Worm (Caenorhabditis elegans) whole organism, L4 larva: Measurements from ENCODE around the gene lgmn-1.
A peak's percentile ranks its signal among the peaks of the same experiment; 100 is the strongest.

ENCODE experiments used
- F10B5.3 ChIP-seq: sonication (generic microtip); optimal IDR thresholded peaks from 2 replicates; lab custom pipeline; 2016; ENCODE audit warnings: mild to moderate bottlenecking, missing genetic modification characterization, missing compliant biosample characterization
- F26F4.8 ChIP-seq: fragments of 200-800 bp; sonication (Bioruptor generic); conservative IDR thresholded peaks from 2 replicates; pipeline ENCODE4 v1.3.6; 2022; ENCODE audit warnings: missing genetic modification characterization, missing compliant biosample characterization
- F37D6.2 ChIP-seq: sonication (generic microtip); optimal IDR thresholded peaks from 2 replicates; lab custom pipeline; 2016; ENCODE audit warnings: mild to moderate bottlenecking, missing genetic modification characterization, missing compliant biosample characterization
- F49E8.2 ChIP-seq: sonication (generic microtip); optimal IDR thresholded peaks from 2 replicates; lab custom pipeline; 2016; ENCODE audit warnings: missing compliant biosample characterization, mild to moderate bottlenecking, missing genetic modification characterization, borderline replicate concordance
- T20F7.1 ChIP-seq: fragments of 200-800 bp; sonication (Bioruptor generic); optimal IDR thresholded peaks from 2 replicates; lab custom pipeline; 2018; ENCODE audit warnings: mild to moderate bottlenecking, missing genetic modification characterization, missing compliant biosample characterization
- T26A8.4 ChIP-seq: fragments of 200-800 bp; sonication (Bioruptor generic); IDR thresholded peaks from 2 replicates; pipeline ENCODE4 v1.3.6; 2022; ENCODE audit warnings: missing genetic modification characterization, missing compliant biosample characterization
- Y105C5A.15 ChIP-seq: fragments of 200-800 bp; sonication (Bioruptor generic); IDR thresholded peaks from 2 replicates; pipeline ENCODE4 v1.3.6; 2022; ENCODE audit warnings: missing genetic modification characterization, missing compliant biosample characterization
- Y48G9A.11 ChIP-seq: fragments of 200-800 bp; sonication (Bioruptor generic); IDR thresholded peaks from 2 replicates; pipeline ENCODE4 v1.3.6; 2022; ENCODE audit warnings: missing genetic modification reagents, missing genetic modification characterization, missing compliant biosample characterization
- ZK337.2 ChIP-seq: fragments of 200-800 bp; sonication (Bioruptor generic); IDR thresholded peaks from 2 replicates; pipeline ENCODE4 v1.3.6; 2022; ENCODE audit warnings: missing genetic modification reagents, missing genetic modification characterization, missing compliant biosample characterization
- arid-1 ChIP-seq: fragments of 200-800 bp; sonication (Bioruptor generic); conservative IDR thresholded peaks from 2 replicates; pipeline ENCODE4 v1.3.6; 2022; ENCODE audit warnings: missing genetic modification reagents, missing genetic modification characterization, missing compliant biosample characterization
- ces-1 ChIP-seq: fragments of 150-350 bp; sonication (generic microtip); optimal IDR thresholded peaks from 4 replicates; lab custom pipeline; 2014; ENCODE audit warnings: missing biosample characterization, missing genetic modification reagents, missing genetic modification characterization
- daf-12 ChIP-seq: fragments of 150-350 bp; optimal IDR thresholded peaks from 2 replicates; lab custom pipeline; 2014; ENCODE audit warnings: missing biosample characterization, missing genetic modification reagents, missing genetic modification characterization
- daf-16 ChIP-seq, 3 experiments: sonication (generic microtip); optimal IDR thresholded peaks; 2 replicates each; lab custom pipeline; 2016 to 2017; ENCODE audit warnings: missing genetic modification characterization in 3 of 3, missing genetic modification reagents in 3 of 3, mild to moderate bottlenecking in 2 of 3, missing compliant biosample characterization in 2 of 3, missing biosample characterization in 1 of 3, moderate library complexity in 1 of 3
- dmd-6 ChIP-seq: fragments of 200-800 bp; sonication (Bioruptor generic); IDR thresholded peaks from 2 replicates; pipeline ENCODE4 v1.3.6; 2022; ENCODE audit warnings: missing genetic modification reagents, missing genetic modification characterization, missing compliant biosample characterization
- dpl-1 ChIP-seq: fragments of 150-350 bp; optimal IDR thresholded peaks from 2 replicates; lab custom pipeline; 2014; ENCODE audit warnings: missing biosample characterization, missing genetic modification reagents, missing genetic modification characterization
- dve-1 ChIP-seq: sonication (generic microtip); optimal IDR thresholded peaks from 2 replicates; lab custom pipeline; 2017; ENCODE audit warnings: antibody characterized with exemption, mild to moderate bottlenecking, missing genetic modification characterization, missing compliant biosample characterization; ENCODE audit not compliant: insufficient read depth
- egl-27 ChIP-seq: sonication (generic microtip); optimal IDR thresholded peaks from 3 replicates; lab custom pipeline; 2017; ENCODE audit warnings: missing biosample characterization, missing genetic modification reagents, missing genetic modification characterization
- hlh-30 ChIP-seq: sonication (generic microtip); optimal IDR thresholded peaks from 2 replicates; lab custom pipeline; 2017; ENCODE audit warnings: antibody characterized with exemption, mild to moderate bottlenecking, missing genetic modification characterization, missing compliant biosample characterization; ENCODE audit not compliant: insufficient read depth
- hmg-1.1 ChIP-seq: fragments of 200-800 bp; sonication (Bioruptor generic); IDR thresholded peaks from 2 replicates; pipeline ENCODE4 v1.3.6; 2022; ENCODE audit warnings: missing genetic modification reagents, missing genetic modification characterization, missing compliant biosample characterization
- lin-13 ChIP-seq: fragments of 150-350 bp; optimal IDR thresholded peaks from 2 replicates; lab custom pipeline; 2014; ENCODE audit warnings: missing biosample characterization, missing genetic modification reagents, missing genetic modification characterization
- lin-38 ChIP-seq: fragments of 200-800 bp; sonication (Bioruptor generic); IDR thresholded peaks from 2 replicates; pipeline ENCODE4 v1.3.6; 2022; ENCODE audit warnings: missing genetic modification reagents, missing genetic modification characterization, missing compliant biosample characterization
- lir-3 ChIP-seq: sonication (generic microtip); optimal IDR thresholded peaks from 2 replicates; lab custom pipeline; 2016; ENCODE audit warnings: mild to moderate bottlenecking, missing genetic modification characterization, missing compliant biosample characterization
- lsy-2 ChIP-seq, 2 experiments: fragments of 150-350 bp in 1 of 2; sonication (generic microtip) in 1 of 2; optimal IDR thresholded peaks; 2 replicates each; lab custom pipeline; 2014 to 2017; ENCODE audit warnings: missing biosample characterization in 2 of 2, missing genetic modification characterization in 2 of 2
- mdt-29 ChIP-seq: fragments of 200-800 bp; sonication (Bioruptor generic); IDR thresholded peaks from 2 replicates; pipeline ENCODE4 v1.3.6; 2022; ENCODE audit warnings: missing genetic modification reagents, missing genetic modification characterization, missing compliant biosample characterization
- mes-2 ChIP-seq: sonication (generic microtip); optimal IDR thresholded peaks from 2 replicates; lab custom pipeline; 2016; ENCODE audit warnings: missing genotype, mild to moderate bottlenecking, missing genetic modification characterization, missing compliant biosample characterization; ENCODE audit not compliant: poor library complexity, severe bottlenecking
- mxl-3 ChIP-seq: fragments of 200-800 bp; sonication (Bioruptor generic); optimal IDR thresholded peaks from 2 replicates; lab custom pipeline; 2018; ENCODE audit warnings: mild to moderate bottlenecking, missing genetic modification characterization, missing compliant biosample characterization
- nhr-25 ChIP-seq: sonication (generic microtip); optimal IDR thresholded peaks from 2 replicates; lab custom pipeline; 2017; ENCODE audit warnings: missing genetic modification characterization, mild to moderate bottlenecking, missing compliant biosample characterization, antibody characterized with exemption, moderate library complexity, borderline replicate concordance; ENCODE audit not compliant: insufficient read depth
- nhr-42 ChIP-seq: fragments of 200-800 bp; sonication (Bioruptor generic); IDR thresholded peaks from 2 replicates; pipeline ENCODE4 v1.3.6; 2022; ENCODE audit warnings: missing genetic modification characterization, missing compliant biosample characterization
- nhr-48 ChIP-seq: sonication (generic microtip); optimal IDR thresholded peaks from 2 replicates; lab custom pipeline; 2016; ENCODE audit warnings: mild to moderate bottlenecking, missing genetic modification characterization, missing compliant biosample characterization
- nhr-6 ChIP-seq: fragments of 150-350 bp; optimal IDR thresholded peaks from 2 replicates; lab custom pipeline; 2014; ENCODE audit warnings: missing biosample characterization, missing genetic modification characterization
- pha-4 ChIP-seq, 2 experiments: fragments of 150-350 bp in 1 of 2; fragments of 200-800 bp in 1 of 2; sonication (Bioruptor generic) in 1 of 2; IDR thresholded peaks in 1 of 2; optimal IDR thresholded peaks in 1 of 2; 2 replicates each; pipeline versions ENCODE4 v1.3.6 to Lab custom; 2014 to 2022; ENCODE audit warnings: missing genetic modification characterization in 2 of 2, missing genetic modification reagents in 2 of 2, missing biosample characterization in 1 of 2, missing compliant biosample characterization in 1 of 2
- pqm-1 ChIP-seq: sonication (generic microtip); optimal IDR thresholded peaks from 2 replicates; lab custom pipeline; 2017; ENCODE audit warnings: missing biosample characterization, missing genetic modification characterization
- rbr-2 ChIP-seq: sonication (generic microtip); optimal IDR thresholded peaks from 2 replicates; lab custom pipeline; 2016; ENCODE audit warnings: missing genotype, missing genetic modification characterization, missing compliant biosample characterization
- sdz-12 ChIP-seq: fragments of 200-800 bp; sonication (Bioruptor generic); optimal IDR thresholded peaks from 2 replicates; lab custom pipeline; 2018; ENCODE audit warnings: mild to moderate bottlenecking, missing genetic modification characterization, missing compliant biosample characterization
- snpc-4 ChIP-seq: fragments of 150-350 bp; optimal IDR thresholded peaks from 2 replicates; lab custom pipeline; 2014; ENCODE audit warnings: missing biosample characterization, missing genetic modification characterization
- spr-3 ChIP-seq: fragments of 200-800 bp; sonication (Bioruptor generic); optimal IDR thresholded peaks from 2 replicates; lab custom pipeline; 2018; ENCODE audit warnings: mild to moderate bottlenecking, missing genetic modification characterization, missing compliant biosample characterization
- unc-130 ChIP-seq: sonication (generic microtip); optimal IDR thresholded peaks from 2 replicates; lab custom pipeline; 2016; ENCODE audit warnings: missing genetic modification reagents, missing genetic modification characterization, missing compliant biosample characterization
- vab-7 ChIP-seq: fragments of 200-800 bp; sonication (Bioruptor generic); IDR thresholded peaks from 2 replicates; pipeline ENCODE4 v1.3.6; 2022; ENCODE audit warnings: missing genetic modification reagents, missing genetic modification characterization, missing compliant biosample characterization
- zip-11 ChIP-seq: fragments of 200-800 bp; sonication (Bioruptor generic); IDR thresholded peaks from 2 replicates; pipeline ENCODE4 v1.3.6; 2022; ENCODE audit warnings: missing genetic modification characterization, missing compliant biosample characterization

The lgmn-1 gene

ce11 chrV:12484585-12484984 lies 28.3 kb upstream of the lgmn-1 start, which contains the start of gene srt-39:
Gene srt-39, plus strand, starts transcription at chrV:12484885.
- TF ChIP-seq mdt-29 (GFP tag; lab: Robert Waterston, UW) (0 out of 2 replicates have a peak, but pooled peaks have one; percentile 16), ZK337.2 (GFP tag; lab: Robert Waterston, UW) (no peak)

- TF ChIP-seq sdz-12 (GFP tag; lab: Kevin White, UChicago) = no peak
- no peak for TF ChIP-seq pha-4 (GFP tag; IDR thresholded peaks at IDR 0.05; lab: Robert Waterston, UW)
- TF ChIP-seq pha-4 (tag; optimal IDR thresholded peaks at IDR 0.05; lab: Kevin White, UChicago) = peak; percentile 19
- TF ChIP-seq, all 104 proteins: peak for 1
These were observed 25.9 kb upstream of the lgmn-1 start, which contains the start of gene inx-11 for ce11 chrV:12486934-12487333. Gene inx-11, plus strand, starts transcription at chrV:12487234.

- peak; percentile 33 for TF ChIP-seq hlh-30 (tag; lab: Kevin White, UChicago)
- TF ChIP-seq nhr-6 (tag; lab: Kevin White, UChicago) = peak; percentile 48
- TF ChIP-seq daf-16 (GFP tag; optimal IDR thresholded peaks at IDR 0.05; lab: Kevin White, UChicago) = peak in 1 of 2 experiments; percentile 74
- no peak for TF ChIP-seq daf-16 (tag; optimal IDR thresholded peaks at IDR 0.05; lab: Kevin White, UChicago)
- no peak for TF ChIP-seq arid-1 (GFP tag; lab: Robert Waterston, UW)
These were observed 24.9 kb upstream of the lgmn-1 start for ce11 chrV:12488002-12488401.

ce11 chrV:12491070-12491643 lies 21.7 kb upstream of the lgmn-1 start:
- TF ChIP-seq spr-3 (peak; percentile 5), rbr-2 (tag; lab: Kevin White, UChicago) (peak; percentile 60), nhr-42 (GFP tag; lab: Robert Waterston, UW) (peak; percentile 75), daf-12 (tag; lab: Kevin White, UChicago) (no peak), dmd-6 (GFP tag; lab: Robert Waterston, UW) (peak; percentile 68), F10B5.3 (tag; lab: Kevin White, UChicago) (peak; percentile 77), nhr-25 (tag; lab: Kevin White, UChicago) (no peak), T26A8.4 (peak; percentile 92), nhr-6 (tag; lab: Kevin White, UChicago) (peak; percentile 81), ces-1 (no peak), lin-13 (GFP tag; lab: Kevin White, UChicago) (peak; percentile 74), mes-2 (tag; lab: Kevin White, UChicago) (peak; percentile 90), Y105C5A.15 (no peak), zip-11 (GFP tag; lab: Robert Waterston, UW) (0 out of 2 replicates have a peak, but pooled peaks have one; percentile 43), mdt-29 (GFP tag; lab: Robert Waterston, UW) (peak; percentile 58; the same call in 1 of the 2 replicates), arid-1 (GFP tag; lab: Robert Waterston, UW) (peak; percentile 76), lsy-2 (tag; optimal IDR thresholded peaks at IDR 0.05; lab: Kevin White, UChicago) (peak in 1 of 2 experiments; percentile 68), snpc-4 (tag; lab: Kevin White, UChicago) (peak; percentile 94), vab-7 (GFP tag; lab: Robert Waterston, UW) (no peak), F26F4.8 (GFP tag; lab: Robert Waterston, UW) (no peak), lir-3 (no peak), dpl-1 (GFP tag; lab: Kevin White, UChicago) (peak; percentile 28), egl-27 (tag; lab: Kevin White, UChicago) (no peak), Y48G9A.11 (GFP tag; lab: Robert Waterston, UW) (peak; percentile 92), dve-1 (tag; lab: Kevin White, UChicago) (peak; percentile 92), unc-130 (GFP tag; lab: Kevin White, UChicago) (peak; percentile 65), pqm-1 (peak; percentile 39), hmg-1.1 (peak; percentile 63; the same call in 1 of the 2 replicates), nhr-48 (tag; lab: Kevin White, UChicago) (peak; percentile 64), mxl-3 (GFP tag; lab: Kevin White, UChicago) (peak; percentile 54), pha-4 (GFP tag; IDR thresholded peaks at IDR 0.05; lab: Robert Waterston, UW) (peak; percentile 60; the same call in 1 of the 2 replicates), pha-4 (tag; optimal IDR thresholded peaks at IDR 0.05; lab: Kevin White, UChicago) (no peak), T20F7.1 (peak; percentile 44), F37D6.2 (no peak), lin-38 (GFP tag; lab: Robert Waterston, UW) (peak; percentile 68), daf-16 (GFP tag; optimal IDR thresholded peaks at IDR 0.05; lab: Kevin White, UChicago) (peak; percentile 38 to 87), daf-16 (tag; optimal IDR thresholded peaks at IDR 0.05; lab: Kevin White, UChicago) (peak; percentile 84), F49E8.2 (peak; percentile 92)
